Worm (Caenorhabditis elegans): ENCODE measurements around the gene srh-38.
"Not testable (repeated sequence)": the region's sequence is repeated elsewhere in the genome, so short reads cannot be mapped to it uniquely, and the experiment has no call there.

Gene srh-38

DNA sequence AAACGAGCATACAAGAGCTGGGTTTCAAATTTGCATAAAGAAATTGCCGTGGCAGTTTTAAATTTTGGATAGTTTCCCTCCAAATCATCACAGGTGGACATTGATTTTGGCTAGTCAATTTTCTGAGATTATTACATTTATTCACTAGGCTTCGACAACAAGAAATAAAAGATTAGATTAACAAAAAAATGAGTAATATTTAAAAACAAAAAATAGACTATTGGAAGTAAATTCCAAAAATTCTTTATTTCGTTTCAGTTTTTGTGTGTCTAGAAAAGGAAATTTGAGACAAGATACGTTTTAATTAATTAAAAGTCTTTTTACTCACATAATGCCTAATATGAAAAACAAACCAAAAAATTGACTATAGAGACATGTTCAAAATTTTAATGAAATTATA lies 35.7 kb upstream of the srh-38 start, which contains the start of gene srw-142:
TSS of gene srw-142 (minus strand) at position 101 of the 400 bp plus-strand sequence.
- TF ChIP-seq nhr-77 (tag; optimal IDR thresholded peaks at IDR 0.05) (no peak), unc-39 (tag; optimal IDR thresholded peaks at IDR 0.05) (no peak), lsy-12 (tag; optimal IDR thresholded peaks at IDR 0.05) (no peak), eor-1 (tag; optimal IDR thresholded peaks at IDR 0.05) (no peak), fkh-2 (tag; optimal IDR thresholded peaks at IDR 0.05) (no peak), nhr-25 (tag; optimal IDR thresholded peaks at IDR 0.05) (no peak), aly-2 (tag; optimal IDR thresholded peaks at IDR 0.05) (no peak), elt-3 (tag; optimal IDR thresholded peaks at IDR 0.05) (no peak)

DNA sequence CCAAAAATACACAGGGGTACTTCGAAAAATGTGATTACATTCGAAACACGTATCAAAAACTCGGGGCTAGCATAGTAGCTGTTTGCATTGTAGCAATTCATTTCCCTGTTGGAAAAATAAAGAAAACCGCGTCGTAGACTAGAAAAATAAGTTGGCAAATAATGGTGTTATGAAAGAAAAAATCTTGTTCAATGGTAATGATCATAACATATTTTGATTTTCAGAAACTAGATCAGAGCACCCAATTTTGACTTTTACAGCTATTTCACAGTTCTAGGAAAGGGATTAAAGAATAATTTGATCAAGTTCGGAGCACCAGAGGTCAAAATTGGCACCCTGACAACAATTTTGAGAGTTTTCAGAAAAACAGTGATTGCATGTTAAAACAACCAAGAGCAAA lies 32.8 kb upstream of the srh-38 start, which contains the start of gene srh-248:
TSS of gene srh-248 (minus strand) at position 101 of the 400 bp plus-strand sequence.
- TF ChIP-seq ceh-82, unc-39, nhr-11 (tag; optimal IDR thresholded peaks at IDR 0.05): not testable (repeated sequence)

DNA sequence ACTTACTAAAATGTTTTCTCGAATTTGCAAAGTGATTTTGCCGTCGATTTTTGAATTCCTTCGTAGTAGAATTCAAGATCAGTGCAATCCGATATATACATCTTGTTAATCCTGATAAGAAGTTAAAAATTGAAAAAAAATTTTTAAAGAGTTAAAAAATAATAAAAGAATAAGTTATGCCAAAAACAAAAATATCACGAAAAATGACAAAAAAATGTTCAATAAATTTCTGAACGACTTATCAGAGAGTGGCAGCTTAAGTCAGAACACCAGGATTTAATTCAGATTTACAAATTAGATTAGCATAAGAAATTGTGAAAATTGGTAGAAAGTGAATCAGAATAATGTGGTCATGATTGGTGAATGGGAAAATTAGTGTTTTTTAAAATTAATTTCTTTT lies 29.6 kb upstream of the srh-38 start, which contains the start of gene srw-122:
TSS of gene srw-122 (minus strand) at position 101 of the 400 bp plus-strand sequence.
- not testable (repeated sequence) for TF ChIP-seq elt-3, nhr-23, ceh-16 (tag; optimal IDR thresholded peaks at IDR 0.05)

DNA sequence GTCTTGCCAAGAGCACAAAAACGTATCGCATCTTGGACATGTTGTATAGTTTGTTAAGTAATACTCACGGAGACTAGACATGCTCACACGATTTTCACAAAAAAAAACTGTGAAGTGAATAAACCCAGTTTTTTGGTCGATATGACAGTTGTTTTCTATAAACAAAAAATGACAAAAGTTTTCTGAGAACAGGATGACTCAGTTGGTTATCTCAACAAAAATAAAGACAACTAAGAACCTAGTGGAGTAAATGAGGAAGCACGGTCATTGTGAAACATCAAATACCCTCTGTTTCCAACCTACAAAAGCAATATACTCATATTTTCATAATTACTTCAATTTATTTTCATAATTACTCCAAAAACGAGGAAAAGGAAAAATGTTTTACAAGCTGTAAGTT lies 23.1 kb upstream of the srh-38 start, which contains the start of gene srh-87:
TSS of gene srh-87 (minus strand) at position 101 of the 400 bp plus-strand sequence.
- TF ChIP-seq hmg-11 (tag; optimal IDR thresholded peaks at IDR 0.05): no peak
- TF ChIP-seq skn-1 (tag; optimal IDR thresholded peaks at IDR 0.05): no peak
- TF ChIP-seq ama-1 (optimal IDR thresholded peaks at IDR 0.05): no peak
- no peak for TF ChIP-seq nhr-12 (tag; optimal IDR thresholded peaks at IDR 0.05)
- no peak for TF ChIP-seq elt-3 (tag; optimal IDR thresholded peaks at IDR 0.05)
- TF ChIP-seq nhr-77 (tag; optimal IDR thresholded peaks at IDR 0.05): no peak
- no peak for TF ChIP-seq fkh-2 (tag; optimal IDR thresholded peaks at IDR 0.05)

DNA sequence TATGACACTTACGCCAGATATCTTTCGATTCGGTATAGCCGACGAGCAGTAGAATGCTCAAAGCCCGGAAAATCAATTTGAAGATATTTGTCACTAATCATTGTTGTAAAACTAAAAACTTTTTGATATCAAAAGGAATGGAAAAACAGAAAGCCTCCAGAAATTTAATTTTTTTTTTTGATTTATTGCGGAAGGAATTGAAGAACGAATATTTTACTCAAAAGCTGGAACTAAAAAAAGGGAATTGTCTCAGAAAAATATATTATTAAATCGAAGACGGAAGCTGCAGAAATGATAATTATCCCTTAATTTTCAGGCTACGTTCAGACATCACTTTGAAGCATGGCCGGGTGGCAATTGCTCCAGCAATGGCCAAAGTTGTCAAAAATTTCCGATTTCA lies 21.4 kb upstream of the srh-38 start, which contains the start of gene srw-137:
TSS of gene srw-137 (minus strand) at position 101 of the 400 bp plus-strand sequence.
- TF ChIP-seq eor-1 (tag; optimal IDR thresholded peaks at IDR 0.05) (no peak), lin-39 (tag; optimal IDR thresholded peaks at IDR 0.05) (no peak), nhr-25 (tag; optimal IDR thresholded peaks at IDR 0.05) (no peak), mdl-1 (tag; optimal IDR thresholded peaks at IDR 0.05) (no peak), nhr-28 (tag; optimal IDR thresholded peaks at IDR 0.05) (no peak), jun-1 (tag; optimal IDR thresholded peaks at IDR 0.05) (no peak), tbx-2 (tag; optimal IDR thresholded peaks at IDR 0.05) (no peak), egl-5 (tag; optimal IDR thresholded peaks at IDR 0.05) (no peak), lin-15B (tag; optimal IDR thresholded peaks at IDR 0.05) (no peak), ztf-4 (tag; optimal IDR thresholded peaks at IDR 0.05) (no peak)

DNA sequence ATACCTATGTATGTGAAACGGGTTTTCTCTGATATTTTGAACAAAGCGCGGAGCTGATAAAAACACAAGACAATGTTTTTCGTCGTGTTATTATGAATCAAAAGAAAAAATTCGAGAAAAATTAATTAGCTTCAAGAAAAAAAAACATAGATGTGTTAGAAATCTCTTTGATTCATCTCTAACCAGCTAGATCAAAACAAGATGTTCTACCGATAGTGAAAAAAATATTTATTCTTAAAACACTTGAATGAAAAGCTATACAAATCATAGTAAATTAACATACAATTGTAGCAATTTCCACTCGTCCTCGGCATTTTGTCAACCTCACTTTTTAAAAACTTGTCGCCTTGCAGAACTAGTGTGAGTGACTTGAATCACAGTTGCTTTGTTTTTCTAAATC lies 19.8 kb upstream of the srh-38 start:
- TF ChIP-seq nhr-28 (tag; optimal IDR thresholded peaks at IDR 0.05) (no peak), snpc-4 (tag; optimal IDR thresholded peaks at IDR 0.05) (no peak), fkh-2 (tag; optimal IDR thresholded peaks at IDR 0.05) (no peak)

DNA sequence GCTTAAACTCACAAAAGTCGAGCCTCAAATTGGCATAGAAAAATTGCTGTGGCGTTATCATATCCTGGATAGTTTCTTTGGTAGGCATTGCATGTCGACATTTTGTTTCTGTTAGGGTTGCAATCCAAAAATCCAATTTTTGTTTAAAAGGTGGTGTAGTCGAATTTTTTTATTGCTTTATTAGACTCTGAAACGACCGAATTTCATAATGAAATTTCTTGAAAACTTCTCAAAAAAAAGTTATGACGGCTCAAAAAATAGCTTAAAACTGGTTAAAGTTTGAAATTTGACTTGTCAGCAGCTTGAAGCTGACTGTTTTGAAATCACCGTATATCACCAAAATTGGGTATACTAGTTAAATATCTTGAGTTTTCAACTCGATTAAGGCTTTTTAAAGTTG lies 18.9 kb upstream of the srh-38 start, which contains the start of gene srw-143:
TSS of gene srw-143 (minus strand) at position 101 of the 400 bp plus-strand sequence.
- no peak for TF ChIP-seq unc-62 (GFP tag; optimal IDR thresholded peaks at IDR 0.05)
- no peak for TF ChIP-seq nhr-28 (tag; optimal IDR thresholded peaks at IDR 0.05)
- TF ChIP-seq pha-4 (tag; optimal IDR thresholded peaks at IDR 0.05): no peak
- TF ChIP-seq fos-1 (tag; optimal IDR thresholded peaks at IDR 0.05): no peak
- no peak for TF ChIP-seq nhr-25 (tag; optimal IDR thresholded peaks at IDR 0.05)
- no peak for TF ChIP-seq ztf-4 (tag; optimal IDR thresholded peaks at IDR 0.05)
- TF ChIP-seq egl-5 (tag; optimal IDR thresholded peaks at IDR 0.05): no peak
- no peak for TF ChIP-seq ZK546.5 (tag; optimal IDR thresholded peaks at IDR 0.05)
- TF ChIP-seq pqm-1 (tag; optimal IDR thresholded peaks at IDR 0.05): no peak
- no peak for TF ChIP-seq aly-2 (tag; optimal IDR thresholded peaks at IDR 0.05)
- TF ChIP-seq nhr-23 (tag; optimal IDR thresholded peaks at IDR 0.05): no peak
- TF ChIP-seq skn-1 (tag; optimal IDR thresholded peaks at IDR 0.05): no peak
- TF ChIP-seq ceh-16 (tag; optimal IDR thresholded peaks at IDR 0.05): no peak

Measured in whole organism, L3 larva.